Worm (Caenorhabditis elegans) whole organism, L4/young adult: Measurements from ENCODE around the gene rars-1.

Experiments
- W03F9.2 ChIP-seq: fragments of 150-350 bp; optimal IDR thresholded peaks from 2 replicates; lab custom pipeline; 2014; ENCODE audit warnings: missing biosample characterization, missing genetic modification characterization
- dao-5 ChIP-seq: sonication (generic microtip); optimal IDR thresholded peaks from 2 replicates; lab custom pipeline; 2016; ENCODE audit warnings: missing genotype, missing genetic modification characterization, moderate library complexity, missing compliant biosample characterization
- him-1 ChIP-seq: sonication (generic microtip); optimal IDR thresholded peaks from 2 replicates; lab custom pipeline; 2016; ENCODE audit warnings: missing genotype, missing genetic modification reagents, missing genetic modification characterization, missing compliant biosample characterization

- TF ChIP-seq him-1 (no peak), W03F9.2 (tag; lab: Kevin White, UChicago) (peak; percentile 52), dao-5 (no peak)
Measured at ce11 chrIII:4912317-4912716, 4.7 kb downstream of the rars-1 start, which contains the start of the genes F26F4.9 and cee-1.
